Worm (Caenorhabditis elegans) whole organism, late embryonic: ENCODE measurements around the gene ZC513.3.

ENCODE experiments used
- ceh-31 ChIP-seq: sonication (generic microtip); optimal IDR thresholded peaks from 2 replicates; lab custom pipeline; 2016; ENCODE audit warnings: missing genetic modification characterization, missing compliant biosample characterization
- ceh-9 ChIP-seq: sonication (generic microtip); optimal IDR thresholded peaks from 2 replicates; lab custom pipeline; 2016; ENCODE audit warnings: mild to moderate bottlenecking, missing genetic modification characterization, inconsistent platforms, missing compliant biosample characterization
- elt-2 ChIP-seq: sonication (generic microtip); optimal IDR thresholded peaks from 2 replicates; lab custom pipeline; 2016; ENCODE audit warnings: missing genetic modification reagents, missing genetic modification characterization, missing compliant biosample characterization
- elt-4 ChIP-seq: sonication (generic microtip); optimal IDR thresholded peaks from 2 replicates; lab custom pipeline; 2016; ENCODE audit warnings: missing genetic modification characterization, missing compliant biosample characterization
- eyg-1 ChIP-seq: sonication (generic microtip); optimal IDR thresholded peaks from 2 replicates; lab custom pipeline; 2016; ENCODE audit warnings: missing genotype, missing genetic modification characterization, missing compliant biosample characterization
- fkh-10 ChIP-seq: fragments of 150-350 bp; optimal IDR thresholded peaks from 2 replicates; lab custom pipeline; 2014; ENCODE audit warnings: missing biosample characterization, missing genetic modification reagents, missing genetic modification characterization
- pha-4 ChIP-seq: fragments of 150-350 bp; optimal IDR thresholded peaks from 2 replicates; lab custom pipeline; 2018; ENCODE audit warnings: missing biosample characterization, missing genetic modification reagents, missing genetic modification characterization
- pqm-1 ChIP-seq: sonication (generic microtip); optimal IDR thresholded peaks from 2 replicates; lab custom pipeline; 2016; ENCODE audit warnings: missing genetic modification characterization, missing compliant biosample characterization
- sox-4 ChIP-seq: sonication (generic microtip); optimal IDR thresholded peaks from 2 replicates; lab custom pipeline; 2017; ENCODE audit warnings: mild to moderate bottlenecking, missing genetic modification characterization, inconsistent platforms, missing compliant biosample characterization
- unc-42 ChIP-seq: sonication (generic microtip); optimal IDR thresholded peaks from 2 replicates; lab custom pipeline; 2016; ENCODE audit warnings: missing genotype, missing genetic modification characterization, missing compliant biosample characterization
- unc-86 ChIP-seq: sonication (generic microtip); optimal IDR thresholded peaks from 2 replicates; lab custom pipeline; 2016; ENCODE audit warnings: missing genetic modification characterization, missing compliant biosample characterization
- ztf-16 ChIP-seq: sonication (generic microtip); optimal IDR thresholded peaks from 2 replicates; lab custom pipeline; 2017; ENCODE audit warnings: missing genetic modification characterization, missing compliant biosample characterization

DNA sequence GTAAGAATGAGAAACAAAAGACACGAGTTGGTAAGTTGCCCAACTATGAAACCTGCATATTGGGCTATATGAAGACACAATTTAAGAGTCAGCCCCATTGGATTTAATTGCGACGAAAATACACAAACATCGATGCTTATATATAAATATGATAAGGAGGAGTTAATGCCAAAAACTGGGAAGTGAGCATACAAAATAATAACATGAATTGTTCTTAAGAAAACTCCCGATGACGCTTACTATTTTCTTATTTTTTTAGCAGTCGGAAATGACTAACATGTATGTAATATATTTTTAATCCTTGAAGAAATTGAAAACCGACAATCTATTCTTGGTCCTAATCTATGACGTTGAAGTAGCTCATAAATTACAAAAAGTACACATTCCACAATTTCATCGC lies 25.2 kb downstream of the ZC513.3 start, which contains the start of gene str-144:
- TF ChIP-seq elt-4 (tag; lab: Kevin White, UChicago) (no peak), unc-86 (tag; lab: Kevin White, UChicago) (no peak), ceh-31 (no peak), eyg-1 (tag; lab: Kevin White, UChicago) (no peak), sox-4 (tag; lab: Kevin White, UChicago) (no peak), unc-42 (tag; lab: Kevin White, UChicago) (no peak), ceh-9 (tag; lab: Kevin White, UChicago) (no peak), elt-2 (tag; lab: Kevin White, UChicago) (no peak), pqm-1 (tag; lab: Kevin White, UChicago) (no peak), ztf-16 (tag; lab: Kevin White, UChicago) (no peak), pha-4 (tag; lab: Kevin White, UChicago) (no peak), fkh-10 (GFP tag; lab: Kevin White, UChicago) (no peak)
